Worm (Caenorhabditis elegans): ENCODE data around the gene acs-21.

- TF ChIP-seq tra-4 (tag; optimal IDR thresholded peaks at IDR 0.05) = no peak
- no peak for TF ChIP-seq scrt-1 (GFP tag; IDR thresholded peaks at IDR 0.05)
- no peak for TF ChIP-seq flt-1 (GFP tag; IDR thresholded peaks at IDR 0.05)
- TF ChIP-seq hmg-4 (GFP tag; optimal IDR thresholded peaks at IDR 0.05) = no peak
- no peak for TF ChIP-seq ama-1 (optimal IDR thresholded peaks at IDR 0.05)
Observed at ce11 chrV:3086260-3086659, 2.6 kb upstream of the acs-21 start, which contains the start of gene srt-8.

Data from whole organism, early embryonic.